Fruit fly (Drosophila melanogaster) whole organism, wandering third instar larva: ENCODE results near the gene CG13613.

Experiments used
- Abd-B ChIP-seq: fragments of >200 bp; optimal IDR thresholded peaks from 2 replicates; lab custom pipeline; 2017; ENCODE audit warnings: missing biosample characterization, missing genetic modification characterization
- CG32264 ChIP-seq: fragments of 200-800 bp; sonication (Bioruptor generic); optimal IDR thresholded peaks from 2 replicates; lab custom pipeline; 2016; ENCODE audit warnings: missing biosample characterization, missing genetic modification characterization
- CG9705 ChIP-seq: fragments of 200-800 bp; sonication (Bioruptor generic); optimal IDR thresholded peaks from 2 replicates; lab custom pipeline; 2018; ENCODE audit warnings: missing biosample characterization, mild to moderate bottlenecking, missing genetic modification characterization
- CrebA ChIP-seq: fragments of 200-800 bp; sonication (Bioruptor generic); optimal IDR thresholded peaks from 2 replicates; lab custom pipeline; 2016; ENCODE audit warnings: missing biosample characterization, mild to moderate bottlenecking, missing genetic modification characterization, borderline replicate concordance
- GATAd ChIP-seq: sonication (Bioruptor generic); optimal IDR thresholded peaks from 2 replicates; lab custom pipeline; 2016; ENCODE audit warnings: missing biosample characterization, missing genetic modification characterization
- HLH106 ChIP-seq: fragments of 200-800 bp; optimal IDR thresholded peaks from 3 replicates; lab custom pipeline; 2019; ENCODE audit warnings: missing biosample characterization, mild to moderate bottlenecking, missing genetic modification characterization, moderate library complexity
- Hr83 ChIP-seq: fragments of 200-300 bp; sonication (Bioruptor generic); optimal IDR thresholded peaks from 2 replicates; lab custom pipeline; 2016; ENCODE audit warnings: missing biosample characterization, mild to moderate bottlenecking, missing genetic modification characterization, moderate library complexity; ENCODE audit not compliant: poor library complexity, severe bottlenecking
- Jra ChIP-seq: sonication (Bioruptor generic); optimal IDR thresholded peaks from 2 replicates; lab custom pipeline; 2016; ENCODE audit warnings: missing biosample characterization, missing genetic modification characterization
- Mio ChIP-seq: sonication (Bioruptor generic); optimal IDR thresholded peaks from 2 replicates; lab custom pipeline; 2016; ENCODE audit warnings: missing biosample characterization, missing genetic modification characterization
- Myc ChIP-seq: fragments of >200 bp; optimal IDR thresholded peaks from 2 replicates; lab custom pipeline; 2017
- OdsH ChIP-seq: fragments of 200-800 bp; sonication (Bioruptor generic); optimal IDR thresholded peaks from 2 replicates; lab custom pipeline; 2016; ENCODE audit warnings: missing biosample characterization, mild to moderate bottlenecking, missing genetic modification characterization
- Vsx2 ChIP-seq: fragments of 200-300, 225-300 bp; sonication (Bioruptor generic); optimal IDR thresholded peaks from 2 replicates; lab custom pipeline; 2018; ENCODE audit warnings: missing biosample characterization, missing genetic modification characterization; ENCODE audit not compliant: partially characterized antibody
- br ChIP-seq: fragments of 200-800 bp; sonication (Bioruptor generic); optimal IDR thresholded peaks from 2 replicates; lab custom pipeline; 2016; ENCODE audit warnings: missing biosample characterization, missing genetic modification characterization
- brk ChIP-seq: fragments of 200-800 bp; sonication (Bioruptor generic); optimal IDR thresholded peaks from 2 replicates; lab custom pipeline; 2016; ENCODE audit warnings: missing biosample characterization, mild to moderate bottlenecking, missing genetic modification characterization
- dl ChIP-seq, 2 experiments: fragments of 175-275, 200-275 bp in 1 of 2; fragments of 200-275 bp in 1 of 2; sonication (Bioruptor generic); optimal IDR thresholded peaks; lab custom pipeline; 2018; ENCODE audit warnings: mild to moderate bottlenecking in 2 of 2, missing biosample characterization in 2 of 2, missing genetic modification characterization in 2 of 2, moderate library complexity in 2 of 2; ENCODE audit not compliant: partially characterized antibody in 2 of 2, insufficient read depth in 1 of 2
- dmrt93B ChIP-seq: fragments of 200-800 bp; sonication (Bioruptor generic); optimal IDR thresholded peaks from 2 replicates; lab custom pipeline; 2018; ENCODE audit warnings: missing biosample characterization, mild to moderate bottlenecking, missing genetic modification characterization
- ey ChIP-seq: fragments of 200-800 bp; sonication (Bioruptor generic); optimal IDR thresholded peaks from 2 replicates; lab custom pipeline; 2016; ENCODE audit warnings: missing biosample characterization, missing genetic modification characterization
- foxo ChIP-seq, 2 experiments: fragments of 200-800 bp; sonication (Bioruptor generic); optimal IDR thresholded peaks; 2 replicates in 1 of 2; 3 replicates in 1 of 2; lab custom pipeline; 2016 to 2017; ENCODE audit warnings: missing biosample characterization in 2 of 2, missing genetic modification characterization in 2 of 2
- lola ChIP-seq: fragments of >200 bp; optimal IDR thresholded peaks from 2 replicates; lab custom pipeline; 2017; ENCODE audit warnings: missing biosample characterization, missing genetic modification characterization
- psq ChIP-seq: fragments of 200-800 bp; sonication (Bioruptor generic); optimal IDR thresholded peaks from 3 replicates; lab custom pipeline; 2017; ENCODE audit warnings: missing biosample characterization, mild to moderate bottlenecking, missing genetic modification characterization, moderate library complexity
- rgr ChIP-seq: fragments of 200-800 bp; sonication (Bioruptor generic); optimal IDR thresholded peaks from 3 replicates; lab custom pipeline; 2016; ENCODE audit warnings: missing biosample characterization, mild to moderate bottlenecking, missing genetic modification characterization
- sv ChIP-seq: fragments of 200-800 bp; sonication (Bioruptor generic); optimal IDR thresholded peaks from 3 replicates; lab custom pipeline; 2016; ENCODE audit warnings: missing biosample characterization, missing genetic modification characterization
- usp ChIP-seq: fragments of >200 bp; optimal IDR thresholded peaks from 2 replicates; lab custom pipeline; 2017; ENCODE audit warnings: missing biosample characterization, missing genetic modification characterization
- woc ChIP-seq: sonication (Bioruptor generic); optimal IDR thresholded peaks from 2 replicates; lab custom pipeline; 2016; ENCODE audit warnings: missing biosample characterization, mild to moderate bottlenecking, missing genetic modification characterization

Gene CG13613

DNA sequence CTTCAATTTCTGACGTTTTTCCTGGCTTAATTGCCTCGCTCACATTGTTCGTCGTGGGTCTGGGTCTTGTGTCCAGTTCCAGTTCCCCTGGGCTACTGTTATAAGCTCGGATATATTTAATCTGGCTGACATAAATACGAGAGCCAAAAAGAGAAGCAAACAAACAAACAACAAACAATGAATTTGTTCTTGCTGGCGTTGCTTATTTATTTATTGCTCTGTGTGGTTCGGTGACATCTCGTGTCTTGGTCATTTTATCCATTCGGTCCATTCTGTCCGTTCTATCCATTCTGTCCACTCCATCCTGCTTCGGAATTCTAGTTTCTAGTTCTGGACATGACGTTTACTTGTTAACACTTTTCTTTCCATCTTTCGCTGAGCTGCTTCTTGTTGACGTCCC is 19.6 kb downstream of the CG13613 start, which contains the start of gene CG17780:
CG17780 (minus strand) TSS at position 101 of the 400 bp plus-strand sequence.
- TF ChIP-seq CG32264 (GFP tag; lab: Kevin White, UChicago): no peak
- TF ChIP-seq Hr83: no peak

DNA sequence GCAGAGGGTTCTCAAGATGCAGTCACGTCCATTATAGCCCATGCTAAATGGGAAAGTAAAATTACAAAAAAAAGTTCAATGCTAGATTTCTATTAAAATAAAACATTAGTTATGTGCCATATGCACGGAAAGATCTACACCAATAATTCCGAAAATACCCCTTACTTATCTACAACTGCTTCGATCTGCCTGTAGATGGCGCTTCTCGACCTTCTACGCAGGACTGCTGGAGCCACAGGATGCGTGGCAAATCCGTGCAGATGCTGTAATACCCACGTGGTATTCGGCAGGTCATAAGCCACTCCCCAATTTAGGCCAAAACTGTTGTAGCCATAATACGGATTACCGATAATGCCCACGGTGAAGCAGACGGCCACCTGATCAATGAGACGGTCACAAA is 21.1 kb downstream of the CG13613 start:
- no peak for TF ChIP-seq Hr83
- TF ChIP-seq, all 38 proteins: peak for 0

DNA sequence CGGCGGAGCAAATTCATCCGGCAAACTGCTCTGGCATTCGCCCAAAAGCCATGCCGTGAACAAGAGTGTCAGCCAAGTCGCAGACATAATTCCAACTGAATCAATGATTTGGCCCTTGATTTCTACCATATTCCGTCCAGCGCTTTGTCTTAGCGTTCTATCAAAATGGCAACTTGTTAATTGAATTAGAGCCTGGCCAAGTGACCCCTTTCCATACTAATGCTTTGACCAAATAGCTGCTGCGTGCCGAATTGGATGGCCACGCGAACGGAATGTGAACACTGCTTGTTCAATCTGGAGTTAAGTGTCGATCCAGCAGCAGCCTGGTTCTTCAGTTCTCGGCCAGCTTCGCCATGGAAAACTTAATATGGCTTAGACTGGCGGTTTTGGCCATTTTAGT is 24.9 kb downstream of the CG13613 start, which contains the start of the genes CG5768 and CG13615:
CG5768 (minus strand) TSS at position 101 of the 400 bp plus-strand sequence.
CG13615 (plus strand) TSS at position 280 of the 400 bp plus-strand sequence.
- TF ChIP-seq HLH106 (tag; lab: Kevin White, UChicago): no peak
- no peak for TF ChIP-seq CG32264 (GFP tag; lab: Kevin White, UChicago)
- no peak for TF ChIP-seq OdsH (GFP tag; lab: Kevin White, UChicago)
- TF ChIP-seq rgr (GFP tag; lab: Kevin White, UChicago): no peak
- no peak for TF ChIP-seq CrebA (GFP tag; lab: Kevin White, UChicago)
- no peak for TF ChIP-seq brk (GFP tag; lab: Kevin White, UChicago)
- no peak for TF ChIP-seq GATAd (GFP tag; lab: Kevin White, UChicago)
- no peak for TF ChIP-seq Vsx2 (GFP tag; lab: Kevin White, UChicago)

DNA sequence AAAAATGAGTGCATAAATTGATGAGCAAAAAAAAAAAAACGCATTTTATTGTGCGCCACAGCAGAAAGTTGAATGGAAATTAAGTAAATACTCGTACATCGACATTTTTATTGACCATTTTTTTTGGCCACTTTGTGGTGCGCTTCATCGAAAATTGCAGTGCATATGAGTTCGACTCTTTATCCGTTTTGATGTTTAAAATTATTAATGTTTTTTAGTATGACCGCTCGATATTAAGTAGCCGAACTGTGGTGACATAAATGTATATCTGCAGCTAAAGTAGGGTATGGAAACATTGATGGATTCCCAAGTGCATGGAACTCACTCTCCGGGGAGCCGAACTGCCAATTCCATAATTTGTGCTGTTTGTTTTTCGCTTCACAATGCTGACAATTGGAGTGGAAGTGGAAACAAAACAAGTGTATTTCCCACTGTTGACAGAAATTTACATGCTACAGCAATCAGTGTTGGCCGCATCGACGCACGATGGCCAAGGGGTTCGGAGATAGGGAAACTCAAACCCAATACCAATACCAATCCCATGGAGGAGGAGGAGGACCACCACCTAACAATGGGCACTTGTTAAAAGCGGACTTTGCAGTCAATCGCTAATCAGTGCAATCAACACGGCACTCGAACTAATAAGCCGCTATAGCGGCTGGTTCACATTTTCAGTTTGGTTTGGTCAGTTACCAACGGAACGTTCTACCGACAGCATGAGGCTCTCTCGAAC is 27.0 kb downstream of the CG13613 start, which contains the start of gene CG13616:
CG13616 (plus strand) TSS at position 683 of the 733 bp plus-strand sequence.
- TF ChIP-seq Jra (GFP tag; lab: Kevin White, UChicago): no peak
- TF ChIP-seq Vsx2 (GFP tag; lab: Kevin White, UChicago): no peak
- TF ChIP-seq foxo (GFP tag; optimal IDR thresholded peaks at IDR 0.05; lab: Kevin White, UChicago): no peak
- TF ChIP-seq br (GFP tag; lab: Kevin White, UChicago): no peak
- TF ChIP-seq Mio (GFP tag; lab: Kevin White, UChicago): no peak
- no peak for TF ChIP-seq dmrt93B (GFP tag; lab: Kevin White, UChicago)
- TF ChIP-seq usp: no peak
- TF ChIP-seq CG32264 (GFP tag; lab: Kevin White, UChicago): no peak
- TF ChIP-seq dl (GFP tag; optimal IDR thresholded peaks at IDR 0.05; lab: Kevin White, UChicago; ENCODE audit: insufficient read depth in 1 of 2, partially characterized antibody in 2 of 2): no peak
- TF ChIP-seq HLH106 (tag; lab: Kevin White, UChicago): no peak
- no peak for TF ChIP-seq Myc (lab: Kevin White, UChicago)
- TF ChIP-seq lola: no peak
- no peak for TF ChIP-seq sv (GFP tag; lab: Kevin White, UChicago)
- TF ChIP-seq CG9705 (GFP tag; lab: Kevin White, UChicago): no peak
- TF ChIP-seq brk (GFP tag; lab: Kevin White, UChicago): no peak
- no peak for TF ChIP-seq psq (GFP tag; lab: Kevin White, UChicago)
- TF ChIP-seq Abd-B (GFP tag; lab: Kevin White, UChicago): no peak
- no peak for TF ChIP-seq ey (GFP tag; lab: Kevin White, UChicago)
- no peak for TF ChIP-seq woc (GFP tag; lab: Kevin White, UChicago)
